Fruit fly (Drosophila melanogaster) S2 (cell line): ENCODE results near the gene ast.

Experiments used
- CG8478 ChIP-seq: fragments of >200 bp; optimal IDR thresholded peaks from 2 replicates; lab custom pipeline; 2018
- CTCF ChIP-seq, 2 experiments: fragments of >200 bp; optimal IDR thresholded peaks; 2 replicates each; lab custom pipeline; 2018

DNA sequence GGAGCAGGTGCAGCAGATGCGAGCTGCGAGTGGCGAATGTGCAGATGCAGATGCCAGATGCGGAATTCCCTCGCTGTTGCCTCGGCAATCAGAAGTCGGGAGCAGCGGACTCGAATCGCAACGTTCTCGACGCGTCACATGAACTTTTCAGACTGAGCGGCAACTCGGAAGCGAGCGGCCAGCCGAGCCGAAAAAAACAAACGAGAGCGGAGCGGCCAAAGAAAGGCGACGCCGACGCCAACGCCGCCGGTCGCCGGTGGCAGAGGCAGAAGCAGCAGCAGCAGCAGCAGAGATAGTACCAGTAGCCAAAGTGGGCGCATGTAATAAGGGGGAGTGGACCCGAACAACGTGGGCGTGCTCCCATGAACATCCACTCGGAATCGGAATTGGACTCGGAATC lies 24.6 kb downstream of the ast start, which contains the start of gene CG4629:
- TF ChIP-seq CTCF (optimal IDR thresholded peaks at IDR 0.05; lab: Kevin White, UChicago) (no peak), CG8478 (no peak)
